Fruit fly (Drosophila melanogaster): Measurements from ENCODE around the gene CG11034.

- TF ChIP-seq Hr78 (GFP tag; optimal IDR thresholded peaks at IDR 0.05) (no peak), lola (GFP tag; optimal IDR thresholded peaks at IDR 0.05) (no peak), h (GFP tag; optimal IDR thresholded peaks at IDR 0.05) (no peak), pan (optimal IDR thresholded peaks at IDR 0.05) (no peak), Dif (GFP tag; optimal IDR thresholded peaks at IDR 0.05; ENCODE audit: partially characterized antibody) (no peak)
Measured at dm6 chr2L:5823704-5824103, 18.5 kb downstream of the CG11034 start, which contains the start of gene TrissinR.
